In the genomic region with DNA sequence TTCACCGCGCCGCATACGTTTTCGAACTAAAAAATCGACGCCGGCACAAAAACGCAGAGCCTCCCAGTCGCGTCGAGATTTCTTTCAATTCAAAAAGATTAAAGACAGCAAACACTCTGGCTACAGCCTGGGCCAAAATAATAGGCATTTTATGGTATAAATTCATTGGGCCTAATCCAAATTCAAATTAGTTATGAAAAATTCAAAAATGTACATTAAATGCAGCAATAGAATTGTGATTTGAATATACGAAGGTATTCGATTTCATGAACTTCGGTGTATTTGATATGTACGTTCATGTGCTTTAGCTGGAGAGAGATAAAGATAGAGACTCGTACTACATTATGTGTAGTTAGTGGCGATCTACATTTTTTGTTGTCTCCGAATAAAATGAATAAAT, we compare ENCODE assay signal across 1 fruit fly cellular context.
TF ChIP-seq lines count a peak whose summit lies in the region.

A gene (minus strand): TSS at position 35 of the 400 bp plus-strand sequence.

TF ChIP-seq in whole organism, embryonic, 481 proteins besides CTCF, POLR2A, EP300 and RAD21 (continued from another document):
- TF ChIP-seq CG8290 (GFP tag; optimal IDR thresholded peaks at IDR 0.05; lab: Kevin White, UChicago) (peak; percentile 3), CG8290 (tag; optimal IDR thresholded peaks at IDR 0.05; lab: Kevin White, UChicago) (peak in 1 of 2 experiments; percentile 98), Ets65A (GFP tag; lab: Kevin White, UChicago) (peak; percentile 96), CG13624 (GFP tag; optimal IDR thresholded peaks at IDR 0.05; lab: Kevin White, UChicago) (peak; percentile 83), Nf-YC (tag; optimal IDR thresholded peaks at IDR 0.05; lab: Kevin White, UChicago) (peak; percentile 55)
